Worm (Caenorhabditis elegans): ENCODE data around the gene ceh-81.

Gene ceh-81

DNA sequence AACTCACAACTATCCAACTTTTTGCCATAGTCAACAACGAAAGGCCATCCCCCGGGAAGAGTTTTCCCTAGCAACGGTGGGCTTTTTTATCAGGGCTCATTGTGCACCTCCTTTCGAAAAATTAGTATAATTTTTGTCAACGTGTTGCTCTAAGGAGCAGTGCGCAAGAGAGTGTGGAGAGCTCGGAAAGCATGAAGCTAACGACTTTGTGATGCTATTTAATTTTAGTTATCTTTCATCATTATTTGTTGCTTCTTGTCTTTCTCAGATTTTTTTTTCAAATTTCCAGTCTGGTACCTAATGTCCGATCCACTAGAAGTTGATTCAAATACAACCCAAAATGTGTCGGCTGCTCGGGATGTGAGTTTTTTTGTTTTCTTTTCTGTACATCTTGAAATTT, at the start of gene ceh-81:
ceh-81 (plus strand) TSS at position 301 of the 400 bp plus-strand sequence.
- TF ChIP-seq npax-4 (tag; optimal IDR thresholded peaks at IDR 0.05) (no peak), ceh-22 (tag; optimal IDR thresholded peaks at IDR 0.05) (no peak), ceh-14 (tag; optimal IDR thresholded peaks at IDR 0.05) (no peak), eyg-1 (tag; optimal IDR thresholded peaks at IDR 0.05) (no peak), ttx-3 (tag; optimal IDR thresholded peaks at IDR 0.05) (no peak), ama-1 (optimal IDR thresholded peaks at IDR 0.05) (no peak), ceh-48 (tag; optimal IDR thresholded peaks at IDR 0.05) (no peak), odd-2 (tag; optimal IDR thresholded peaks at IDR 0.05) (no peak), fkh-10 (GFP tag; optimal IDR thresholded peaks at IDR 0.05) (no peak), ceh-6 (GFP tag; optimal IDR thresholded peaks at IDR 0.05) (no peak), ceh-45 (GFP tag; IDR thresholded peaks at IDR 0.05) (no peak), ceh-19 (GFP tag; optimal IDR thresholded peaks at IDR 0.05) (no peak), pha-2 (tag; optimal IDR thresholded peaks at IDR 0.05) (no peak), nfya-1 (tag; optimal IDR thresholded peaks at IDR 0.05) (no peak), sdc-2 (tag; optimal IDR thresholded peaks at IDR 0.05) (no peak)

DNA sequence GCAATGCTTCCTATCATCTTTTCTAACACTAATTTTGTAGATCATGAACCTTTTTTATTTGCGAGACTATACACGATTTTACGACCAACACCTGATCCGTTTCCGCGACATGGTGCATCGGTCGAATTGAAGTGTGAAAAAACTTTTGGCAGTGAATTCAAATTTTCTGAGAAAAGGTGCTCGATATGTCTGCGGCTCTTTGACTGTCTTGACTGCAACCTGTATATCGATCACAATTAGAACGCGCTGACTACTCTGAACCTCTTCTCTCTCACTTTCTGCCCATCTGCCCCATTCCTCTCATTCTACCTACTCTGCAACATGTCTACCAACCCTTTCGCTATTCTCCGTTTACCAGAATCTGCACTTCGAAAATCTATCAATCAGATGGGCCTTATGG, 48.0 kb upstream of the ceh-81 start, which contains the start of gene fbxb-26:
fbxb-26 (plus strand) TSS at position 301 of the 400 bp plus-strand sequence.
- no peak for TF ChIP-seq pha-2 (tag; optimal IDR thresholded peaks at IDR 0.05)
- TF ChIP-seq odd-2 (tag; optimal IDR thresholded peaks at IDR 0.05): no peak
- TF ChIP-seq hlh-13 (GFP tag; optimal IDR thresholded peaks at IDR 0.05): no peak
- TF ChIP-seq fkh-6 (tag; optimal IDR thresholded peaks at IDR 0.05): no peak
- no peak for TF ChIP-seq syd-9 (tag; optimal IDR thresholded peaks at IDR 0.05)
- no peak for TF ChIP-seq nhr-232 (tag; optimal IDR thresholded peaks at IDR 0.05)
- no peak for TF ChIP-seq unc-55 (GFP tag; optimal IDR thresholded peaks at IDR 0.05)
- TF ChIP-seq ceh-30 (tag; optimal IDR thresholded peaks at IDR 0.05): no peak
- no peak for TF ChIP-seq hlh-6 (tag; optimal IDR thresholded peaks at IDR 0.05)
- TF ChIP-seq ceh-45 (GFP tag; IDR thresholded peaks at IDR 0.05): no peak
- TF ChIP-seq elt-2 (tag; optimal IDR thresholded peaks at IDR 0.05): no peak
- no peak for TF ChIP-seq pqm-1 (tag; optimal IDR thresholded peaks at IDR 0.05)
- no peak for TF ChIP-seq ceh-24 (tag; optimal IDR thresholded peaks at IDR 0.05)
- TF ChIP-seq Y22D7AL.16 (tag; optimal IDR thresholded peaks at IDR 0.05): no peak

DNA sequence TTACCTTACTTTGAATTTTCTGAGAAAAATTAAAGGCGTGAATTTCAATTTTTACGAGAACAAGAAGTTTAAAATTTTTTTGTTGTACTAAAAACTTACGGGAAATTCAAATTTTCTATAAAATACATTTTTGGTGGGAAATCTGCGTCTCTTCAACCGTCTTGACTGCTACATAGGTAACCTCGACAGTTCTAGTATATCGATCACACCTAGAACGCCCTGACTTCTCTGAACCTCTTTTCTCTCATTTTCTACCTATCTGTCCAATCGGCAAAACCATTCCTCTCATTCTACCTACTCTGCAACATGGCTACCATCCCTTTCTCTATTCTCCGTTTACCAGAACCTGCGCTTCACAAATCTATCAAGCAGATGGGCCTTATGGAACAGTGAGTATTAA, 46.5 kb upstream of the ceh-81 start, which contains the start of gene fbxb-25:
fbxb-25 (plus strand) TSS at position 301 of the 400 bp plus-strand sequence.
- TF ChIP-seq ceh-34 (tag; optimal IDR thresholded peaks at IDR 0.05) (no peak), pax-1 (tag; optimal IDR thresholded peaks at IDR 0.05) (no peak), madf-2 (tag; optimal IDR thresholded peaks at IDR 0.05) (no peak), C38D4.7 (GFP tag; optimal IDR thresholded peaks at IDR 0.05) (no peak), mec-3 (tag; optimal IDR thresholded peaks at IDR 0.05; ENCODE audit: borderline replicate concordance) (no peak), F13H6.1 (tag; optimal IDR thresholded peaks at IDR 0.05) (no peak), pqm-1 (tag; optimal IDR thresholded peaks at IDR 0.05) (no peak), ceh-24 (tag; optimal IDR thresholded peaks at IDR 0.05) (no peak), unc-3 (GFP tag; conservative IDR thresholded peaks at IDR 0.05) (no peak), unc-3 (tag; optimal IDR thresholded peaks at IDR 0.05) (no peak)

DNA sequence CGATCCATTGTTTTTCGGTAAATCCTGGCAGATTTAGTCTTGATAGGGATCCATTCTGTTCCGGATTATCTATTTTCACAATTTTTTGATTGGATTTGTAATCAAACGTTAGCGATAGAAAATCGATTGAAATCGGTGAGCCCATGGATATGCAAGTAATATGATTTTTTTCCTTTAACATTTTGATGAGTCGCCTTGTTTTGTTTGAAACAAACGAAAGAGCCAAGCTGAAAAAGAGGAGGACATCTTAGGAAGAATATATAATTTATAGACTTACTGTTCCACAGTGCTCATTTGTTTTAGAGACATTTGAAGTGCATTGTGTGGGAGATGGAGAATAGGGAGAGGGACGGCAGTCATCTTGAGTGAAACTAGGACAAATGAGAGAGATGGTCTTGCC, 41.4 kb upstream of the ceh-81 start, which contains the start of the genes fbxb-18 and fbxb-19:
fbxb-18 (minus strand) TSS at position 101 of the 400 bp plus-strand sequence.
fbxb-19 (minus strand) TSS at position 369 of the 400 bp plus-strand sequence.
- TF ChIP-seq unc-42 (tag; optimal IDR thresholded peaks at IDR 0.05) (no peak), pax-1 (tag; optimal IDR thresholded peaks at IDR 0.05) (no peak), sox-4 (tag; optimal IDR thresholded peaks at IDR 0.05) (no peak), syd-9 (tag; optimal IDR thresholded peaks at IDR 0.05) (no peak), unc-3 (GFP tag; conservative IDR thresholded peaks at IDR 0.05) (no peak), unc-3 (tag; optimal IDR thresholded peaks at IDR 0.05) (no peak), hlh-8 (tag; optimal IDR thresholded peaks at IDR 0.05) (no peak), F13H6.1 (tag; optimal IDR thresholded peaks at IDR 0.05) (no peak), dve-1 (tag; optimal IDR thresholded peaks at IDR 0.05) (no peak), pag-3 (tag; optimal IDR thresholded peaks at IDR 0.05; ENCODE audit: borderline replicate concordance) (no peak), ama-1 (optimal IDR thresholded peaks at IDR 0.05) (no peak), ceh-22 (tag; optimal IDR thresholded peaks at IDR 0.05) (no peak), nhr-11 (tag; optimal IDR thresholded peaks at IDR 0.05) (no peak), ceh-9 (tag; optimal IDR thresholded peaks at IDR 0.05) (no peak), lim-6 (tag; optimal IDR thresholded peaks at IDR 0.05) (no peak), K02D7.2 (tag; optimal IDR thresholded peaks at IDR 0.05) (no peak), hlh-6 (tag; optimal IDR thresholded peaks at IDR 0.05) (no peak), hlh-13 (GFP tag; optimal IDR thresholded peaks at IDR 0.05) (no peak), ets-4 (tag; optimal IDR thresholded peaks at IDR 0.05) (no peak), elt-4 (tag; optimal IDR thresholded peaks at IDR 0.05) (no peak)

Data from whole organism, late embryonic.